Worm (Caenorhabditis elegans) whole organism, L2 larva: ENCODE measurements around the gene srw-87.

Experiments used
- C34F6.9 ChIP-seq: fragments of 150-350 bp; optimal IDR thresholded peaks from 2 replicates; lab custom pipeline; 2014; ENCODE audit warnings: missing biosample characterization, missing genetic modification characterization
- R02D3.7 ChIP-seq: fragments of 150-350 bp; optimal IDR thresholded peaks from 2 replicates; lab custom pipeline; 2014; ENCODE audit warnings: missing biosample characterization, missing genetic modification characterization
- Y55F3AM.14 ChIP-seq: fragments of 200-800 bp; sonication (Bioruptor generic); optimal IDR thresholded peaks from 2 replicates; lab custom pipeline; 2018; ENCODE audit warnings: mild to moderate bottlenecking, missing genetic modification characterization, missing compliant biosample characterization
- ZK546.5 ChIP-seq: sonication (generic microtip); optimal IDR thresholded peaks from 2 replicates; lab custom pipeline; 2017; ENCODE audit warnings: missing biosample characterization, missing genetic modification characterization
- ama-1 ChIP-seq: fragments of 150-350 bp; optimal IDR thresholded peaks from 2 replicates; lab custom pipeline; 2018; ENCODE audit warnings: inconsistent platforms
- blmp-1 ChIP-seq: sonication (generic microtip); optimal IDR thresholded peaks from 2 replicates; lab custom pipeline; 2017; ENCODE audit warnings: missing genetic modification characterization, mild to moderate bottlenecking, missing compliant biosample characterization, antibody characterized with exemption, moderate library complexity; ENCODE audit not compliant: insufficient read depth
- ceh-16 ChIP-seq: fragments of 150-350 bp; optimal IDR thresholded peaks from 2 replicates; lab custom pipeline; 2014; ENCODE audit warnings: missing biosample characterization, missing genetic modification characterization
- ceh-82 ChIP-seq: fragments of 150-350 bp; optimal IDR thresholded peaks from 2 replicates; lab custom pipeline; 2014; ENCODE audit warnings: missing biosample characterization, missing genetic modification characterization
- dmd-4 ChIP-seq: sonication (generic microtip); optimal IDR thresholded peaks from 2 replicates; lab custom pipeline; 2017; ENCODE audit warnings: missing biosample characterization, missing genetic modification characterization
- egl-27 ChIP-seq: sonication (generic microtip); optimal IDR thresholded peaks from 3 replicates; lab custom pipeline; 2017; ENCODE audit warnings: missing biosample characterization, missing genetic modification reagents, missing genetic modification characterization
- elt-1 ChIP-seq: fragments of 150-350 bp; optimal IDR thresholded peaks from 2 replicates; lab custom pipeline; 2014; ENCODE audit warnings: missing biosample characterization, missing genetic modification characterization
- elt-3 ChIP-seq: sonication (generic microtip); optimal IDR thresholded peaks from 2 replicates; lab custom pipeline; 2017; ENCODE audit warnings: missing biosample characterization, missing genetic modification characterization
- fos-1 ChIP-seq: fragments of 150-350 bp; optimal IDR thresholded peaks from 2 replicates; lab custom pipeline; 2014; ENCODE audit warnings: missing biosample characterization, missing genetic modification characterization
- lin-11 ChIP-seq: fragments of 150-350 bp; sonication (generic microtip); optimal IDR thresholded peaks from 2 replicates; lab custom pipeline; 2014; ENCODE audit warnings: missing biosample characterization, missing genetic modification characterization, inconsistent platforms, mixed read lengths
- lin-39 ChIP-seq: fragments of 150-350 bp; optimal IDR thresholded peaks from 2 replicates; lab custom pipeline; 2014; ENCODE audit warnings: missing biosample characterization, missing genetic modification reagents, missing genetic modification characterization
- lsy-2 ChIP-seq, 2 experiments: fragments of 150-350 bp in 1 of 2; sonication (generic microtip) in 1 of 2; optimal IDR thresholded peaks; 2 replicates each; lab custom pipeline; 2014 to 2017; ENCODE audit warnings: missing biosample characterization in 2 of 2, missing genetic modification characterization in 2 of 2
- nhr-11 ChIP-seq: fragments of 150-350 bp; optimal IDR thresholded peaks from 2 replicates; lab custom pipeline; 2014; ENCODE audit warnings: missing biosample characterization, missing genetic modification characterization
- nhr-129 ChIP-seq: fragments of 150-350 bp; optimal IDR thresholded peaks from 2 replicates; lab custom pipeline; 2014; ENCODE audit warnings: missing biosample characterization, missing genetic modification characterization
- nhr-25 ChIP-seq: fragments of 150-350 bp; sonication (generic microtip); optimal IDR thresholded peaks from 3 replicates; lab custom pipeline; 2014; ENCODE audit warnings: missing biosample characterization, missing genetic modification characterization
- nhr-6 ChIP-seq: fragments of 150-350 bp; optimal IDR thresholded peaks from 2 replicates; lab custom pipeline; 2014; ENCODE audit warnings: missing biosample characterization, missing genetic modification characterization
- nhr-77 ChIP-seq: fragments of 150-350 bp; optimal IDR thresholded peaks from 2 replicates; lab custom pipeline; 2014; ENCODE audit warnings: missing biosample characterization, missing genetic modification characterization
- skn-1 ChIP-seq: sonication (generic microtip); optimal IDR thresholded peaks from 2 replicates; lab custom pipeline; 2017; ENCODE audit warnings: missing biosample characterization, missing genetic modification characterization
- sma-3 ChIP-seq: sonication (generic microtip); optimal IDR thresholded peaks from 2 replicates; lab custom pipeline; 2016; ENCODE audit warnings: missing genetic modification reagents, missing genetic modification characterization, missing compliant biosample characterization
- sma-9 ChIP-seq, 2 experiments: fragments of 150-350 bp in 1 of 2; sonication (generic microtip) in 1 of 2; optimal IDR thresholded peaks; 2 replicates each; lab custom pipeline; 2014 to 2016; ENCODE audit warnings: missing genetic modification characterization in 2 of 2, mild to moderate bottlenecking in 1 of 2, missing biosample characterization in 1 of 2, missing compliant biosample characterization in 1 of 2, missing genetic modification reagents in 1 of 2, moderate library complexity in 1 of 2
- unc-39 ChIP-seq: fragments of 150-350 bp; optimal IDR thresholded peaks from 2 replicates; lab custom pipeline; 2014; ENCODE audit warnings: missing biosample characterization, missing genetic modification characterization
- unc-62 ChIP-seq: fragments of 150-350 bp; optimal IDR thresholded peaks from 2 replicates; lab custom pipeline; 2014; ENCODE audit warnings: missing biosample characterization, missing genetic modification reagents, missing genetic modification characterization

srw-87 gene

ce11 chrV:16299834-16300233, 36.6 kb upstream of the srw-87 start:
- no peak for TF ChIP-seq blmp-1 (tag; lab: Kevin White, UChicago)

- TF ChIP-seq egl-27 (no peak), fos-1 (tag; lab: Kevin White, UChicago) (no peak), nhr-6 (tag; lab: Kevin White, UChicago) (no peak), elt-3 (tag; lab: Kevin White, UChicago) (no peak), lin-11 (no peak), ama-1 (no peak)
Measured at ce11 chrV:16300276-16300675, 36.1 kb upstream of the srw-87 start, which contains the start of gene srbc-82. TSS of gene srbc-82 (plus strand) at chrV:16300576.

ce11 chrV:16302439-16302838, 34.0 kb upstream of the srw-87 start, which contains the start of the genes C31A11.13 and oac-6:
TSS of gene C31A11.13 (minus strand) at chrV:16302551.
TSS of gene oac-6 (plus strand) at chrV:16302717.
- peak; percentile 71 for TF ChIP-seq fos-1 (tag; lab: Kevin White, UChicago)
- TF ChIP-seq dmd-4: no peak
- no peak for TF ChIP-seq nhr-6 (tag; lab: Kevin White, UChicago)
- TF ChIP-seq unc-62 (GFP tag; lab: Kevin White, UChicago): no peak

ce11 chrV:16307253-16307652, 29.2 kb upstream of the srw-87 start, which contains the start of gene srxa-7:
TSS of gene srxa-7 (plus strand) at chrV:16307553.
- TF ChIP-seq unc-62 (GFP tag; lab: Kevin White, UChicago): no peak
- no peak for TF ChIP-seq nhr-6 (tag; lab: Kevin White, UChicago)
- no peak for TF ChIP-seq C34F6.9 (tag; lab: Kevin White, UChicago)
- no peak for TF ChIP-seq ceh-82 (tag; lab: Kevin White, UChicago)
- no peak for TF ChIP-seq nhr-11 (tag; lab: Kevin White, UChicago)
- TF ChIP-seq nhr-25: no peak
- no peak for TF ChIP-seq lin-39 (tag; lab: Kevin White, UChicago)
- TF ChIP-seq nhr-129 (tag; lab: Kevin White, UChicago): no peak
- no peak for TF ChIP-seq Y55F3AM.14
- no peak for TF ChIP-seq sma-3 (GFP tag; lab: Kevin White, UChicago)
- no peak for TF ChIP-seq unc-39 (tag; lab: Kevin White, UChicago)
- TF ChIP-seq lin-11: no peak

- TF ChIP-seq lin-39 (tag; lab: Kevin White, UChicago) (no peak), R02D3.7 (tag; lab: Kevin White, UChicago) (no peak), sma-9 (GFP tag; optimal IDR thresholded peaks at IDR 0.05; lab: Kevin White, UChicago) (no peak), sma-9 (tag; optimal IDR thresholded peaks at IDR 0.05; lab: Kevin White, UChicago) (no peak), nhr-11 (tag; lab: Kevin White, UChicago) (no peak), nhr-6 (tag; lab: Kevin White, UChicago) (no peak)
Measured at ce11 chrV:16308343-16308742, 28.1 kb upstream of the srw-87 start.

ce11 chrV:16309523-16309922, 26.9 kb upstream of the srw-87 start, which contains the start of gene oac-7:
TSS of gene oac-7 (plus strand) at chrV:16309805.
- TF ChIP-seq ceh-16 (no peak), egl-27 (no peak), fos-1 (tag; lab: Kevin White, UChicago) (peak; percentile 43), ama-1 (no peak), nhr-129 (tag; lab: Kevin White, UChicago) (peak; percentile 74), sma-9 (GFP tag; optimal IDR thresholded peaks at IDR 0.05; lab: Kevin White, UChicago) (peak; percentile 73), sma-9 (tag; optimal IDR thresholded peaks at IDR 0.05; lab: Kevin White, UChicago) (no peak)

- TF ChIP-seq nhr-77 (tag; lab: Kevin White, UChicago): no peak
Measured at ce11 chrV:16315004-16315403, 21.4 kb upstream of the srw-87 start, which contains the start of gene str-214. TSS of gene str-214 (plus strand) at chrV:16315304.

ce11 chrV:16317244-16317643, 19.2 kb upstream of the srw-87 start, which contains the start of gene srh-180:
TSS of gene srh-180 (plus strand) at chrV:16317544.
- no peak for TF ChIP-seq ceh-16
- no peak for TF ChIP-seq ZK546.5 (tag; lab: Kevin White, UChicago)
- TF ChIP-seq nhr-129 (tag; lab: Kevin White, UChicago): no peak
- no peak for TF ChIP-seq dmd-4
- TF ChIP-seq sma-3 (GFP tag; lab: Kevin White, UChicago): no peak
- TF ChIP-seq elt-1: no peak
- no peak for TF ChIP-seq nhr-25
- no peak for TF ChIP-seq lsy-2 (tag; optimal IDR thresholded peaks at IDR 0.05; lab: Kevin White, UChicago)
- TF ChIP-seq nhr-11 (tag; lab: Kevin White, UChicago): no peak
- no peak for TF ChIP-seq lin-11
- no peak for TF ChIP-seq skn-1 (tag; lab: Kevin White, UChicago)
